Fruit fly (Drosophila melanogaster): ENCODE data around the gene Ctl2.
A peak's percentile ranks its signal among the peaks of the same experiment; 100 is the strongest.

The Ctl2 gene

DNA sequence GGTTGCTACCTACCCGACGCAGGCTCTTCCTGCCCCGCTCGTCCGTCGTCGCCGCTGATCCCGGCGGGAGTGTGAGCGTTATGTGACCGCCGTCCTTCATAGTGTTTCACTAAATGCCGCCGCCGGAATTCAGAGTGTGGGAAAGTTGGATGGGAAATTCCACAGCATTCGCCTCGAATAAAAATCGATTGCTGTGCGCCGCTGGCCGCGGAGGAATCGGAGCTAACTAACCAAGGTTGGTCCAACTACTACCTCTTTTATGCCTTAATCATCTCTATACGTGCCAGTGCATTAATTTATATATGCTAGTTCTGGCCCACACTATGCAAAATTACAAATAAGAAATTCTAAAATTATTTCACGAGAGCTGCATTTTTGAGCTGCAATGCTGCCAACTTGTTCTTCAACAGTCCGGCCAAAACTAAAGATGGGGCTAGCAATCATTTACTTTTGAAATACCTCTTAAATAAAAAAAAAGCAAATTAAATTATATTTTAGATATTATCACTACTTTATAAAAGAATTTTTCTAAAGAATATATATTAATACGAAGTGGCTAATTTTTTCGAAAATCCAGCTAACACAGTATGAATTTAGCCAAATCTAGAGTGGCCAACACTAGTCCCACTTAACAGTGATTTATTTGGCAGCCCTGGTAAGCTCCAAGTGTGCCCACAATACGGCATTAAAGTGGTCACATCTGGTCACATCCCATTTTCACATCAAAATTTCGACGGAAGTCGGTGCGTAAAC lies 10.6 kb upstream of the Ctl2 start, which contains the start of the genes alpha-Man-Ib and Pdhb (continued):
- TF ChIP-seq Ets96B (tag; optimal IDR thresholded peaks at IDR 0.05) = no peak
- no peak for TF ChIP-seq CG1621 (tag; optimal IDR thresholded peaks at IDR 0.05)
- TF ChIP-seq CG8632 (GFP tag; optimal IDR thresholded peaks at IDR 0.05) = peak; percentile 31
- TF ChIP-seq CG11762 (GFP tag; optimal IDR thresholded peaks at IDR 0.05; ENCODE audit: insufficient read depth) = peak; percentile 14
- peak; percentile 65 for TF ChIP-seq lz (GFP tag; optimal IDR thresholded peaks at IDR 0.05)
- no peak for TF ChIP-seq CG8319 (GFP tag; optimal IDR thresholded peaks at IDR 0.05)
- no peak for TF ChIP-seq CG9139 (GFP tag; optimal IDR thresholded peaks at IDR 0.05)
- no peak for TF ChIP-seq CG8119 (GFP tag; IDR thresholded peaks at IDR 0.05)
- TF ChIP-seq CG34406 (GFP tag; optimal IDR thresholded peaks at IDR 0.05) = no peak
- TF ChIP-seq CG11902 (GFP tag; optimal IDR thresholded peaks at IDR 0.05) = peak; percentile 59
- TF ChIP-seq CG3919 (GFP tag; optimal IDR thresholded peaks at IDR 0.05) = no peak
- peak; percentile 31 for TF ChIP-seq CG7368 (GFP tag; optimal IDR thresholded peaks at IDR 0.05)
- TF ChIP-seq CG16779 (tag; optimal IDR thresholded peaks at IDR 0.05) = no peak
- TF ChIP-seq Smox (GFP tag; optimal IDR thresholded peaks at IDR 0.05) = no peak
- no peak for TF ChIP-seq dsx (GFP tag; optimal IDR thresholded peaks at IDR 0.05; ENCODE audit: poor library complexity, severe bottlenecking)
- TF ChIP-seq Hr4 (GFP tag; optimal IDR thresholded peaks at IDR 0.05) = no peak
- TF ChIP-seq esn (GFP tag; optimal IDR thresholded peaks at IDR 0.05) = peak; percentile 66

DNA sequence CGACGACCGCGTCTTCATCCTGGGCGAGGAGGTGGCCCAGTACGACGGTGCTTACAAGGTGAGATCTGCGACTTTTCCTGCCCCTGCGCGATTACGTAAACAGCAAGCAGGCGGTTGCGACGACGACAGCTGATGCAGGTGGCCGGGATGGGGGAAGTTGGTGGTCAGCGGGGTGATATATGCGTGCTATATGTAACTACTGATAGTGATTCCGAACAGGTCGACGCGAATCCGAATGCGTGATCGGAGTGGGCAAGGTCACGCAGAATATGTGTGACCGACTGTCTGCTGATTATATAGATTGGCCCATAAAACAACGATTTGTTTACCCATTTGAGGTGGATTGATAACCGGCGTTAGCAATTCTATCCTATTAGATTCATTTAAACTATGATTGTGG lies 9.8 kb upstream of the Ctl2 start:
- TF ChIP-seq vri (GFP tag; optimal IDR thresholded peaks at IDR 0.05) (peak; percentile 51), net (GFP tag; optimal IDR thresholded peaks at IDR 0.05) (no peak)

DNA sequence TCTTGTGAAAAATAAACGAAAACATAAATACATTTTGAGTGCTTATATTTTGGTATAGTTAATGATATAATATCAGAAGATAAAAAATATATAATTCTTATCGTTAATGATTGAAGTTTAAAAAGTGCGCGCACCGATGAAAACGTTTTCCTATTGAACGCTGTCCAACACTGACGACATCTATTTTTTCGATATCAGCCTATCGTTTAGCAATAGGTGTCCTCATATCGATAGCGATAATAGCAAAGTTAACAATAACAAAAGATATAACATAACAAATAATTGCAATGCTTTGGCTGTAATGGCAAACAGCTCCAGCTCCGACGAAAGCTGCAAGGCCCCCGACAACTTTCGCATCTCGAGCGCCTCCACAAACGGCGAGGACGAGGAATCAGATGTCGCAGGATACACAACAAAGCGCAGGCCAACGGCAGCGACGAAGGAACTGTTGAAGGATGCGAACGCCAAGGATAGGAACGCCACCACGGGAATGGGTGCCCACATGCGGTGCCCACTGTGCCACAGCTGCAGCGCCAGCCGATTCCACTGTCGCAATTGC lies 6.9 kb upstream of the Ctl2 start, which contains the start of gene Atg14:
Gene Atg14, plus strand, starts transcription at position 225 of the 559 bp plus-strand sequence.
- TF ChIP-seq vri (GFP tag; optimal IDR thresholded peaks at IDR 0.05) (peak; percentile 25), net (GFP tag; optimal IDR thresholded peaks at IDR 0.05) (no peak), topi (GFP tag; optimal IDR thresholded peaks at IDR 0.05) (peak; percentile 17), Eip78C (GFP tag) (peak; percentile 44), esn (GFP tag; optimal IDR thresholded peaks at IDR 0.05) (peak; percentile 42), salr (GFP tag; optimal IDR thresholded peaks at IDR 0.05) (no peak), lz (GFP tag; optimal IDR thresholded peaks at IDR 0.05) (peak; percentile 17), Sox102F (GFP tag; optimal IDR thresholded peaks at IDR 0.05) (no peak), Sox14 (GFP tag; optimal IDR thresholded peaks at IDR 0.05) (peak; percentile 37), CG4318 (GFP tag; optimal IDR thresholded peaks at IDR 0.05) (no peak), dsx (GFP tag; optimal IDR thresholded peaks at IDR 0.05; ENCODE audit: poor library complexity, severe bottlenecking) (no peak)

DNA sequence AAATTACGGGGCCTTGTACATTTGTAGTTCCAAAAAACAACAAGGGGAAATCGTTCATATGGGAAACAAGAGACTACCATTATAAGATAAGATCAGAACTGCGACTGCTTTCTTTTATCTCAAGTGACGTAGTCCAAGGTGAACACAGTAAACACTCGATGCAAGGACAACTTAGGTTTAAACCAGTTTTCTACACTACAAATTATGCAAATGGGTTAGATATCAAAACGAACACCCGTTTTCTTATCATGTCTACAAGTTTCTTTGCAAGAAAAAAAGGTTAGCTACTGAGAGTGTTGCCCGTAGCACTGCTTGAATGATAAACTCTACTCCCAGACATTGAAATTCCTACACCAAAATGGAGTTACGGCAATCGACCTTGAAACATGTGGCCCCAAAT lies 958 bp downstream of the Ctl2 start:
- peak; percentile 82 for TF ChIP-seq vri (GFP tag; optimal IDR thresholded peaks at IDR 0.05)
- no peak for TF ChIP-seq Lpt (GFP tag; optimal IDR thresholded peaks at IDR 0.05)
- TF ChIP-seq cyc (GFP tag; optimal IDR thresholded peaks at IDR 0.05) = peak; percentile 89
- TF ChIP-seq Hr39 (GFP tag; optimal IDR thresholded peaks at IDR 0.05) = peak; percentile 93
- no peak for TF ChIP-seq spab (GFP tag; optimal IDR thresholded peaks at IDR 0.05)
- TF ChIP-seq Sox14 (GFP tag; optimal IDR thresholded peaks at IDR 0.05) = peak; percentile 86
- peak; percentile 82 for TF ChIP-seq CG8632 (GFP tag; optimal IDR thresholded peaks at IDR 0.05)
- peak; percentile 63 for TF ChIP-seq fd59A (GFP tag; optimal IDR thresholded peaks at IDR 0.05)
- TF ChIP-seq CG34406 (GFP tag; optimal IDR thresholded peaks at IDR 0.05) = peak; percentile 76
- peak; percentile 36 for TF ChIP-seq dac (GFP tag; optimal IDR thresholded peaks at IDR 0.05)
- peak; percentile 90 for TF ChIP-seq Eip78C (GFP tag)
- TF ChIP-seq CG11902 (GFP tag; optimal IDR thresholded peaks at IDR 0.05) = peak; percentile 81
- peak; percentile 93 for TF ChIP-seq CG31627 (GFP tag; optimal IDR thresholded peaks at IDR 0.05)
- TF ChIP-seq CG32006 (GFP tag; optimal IDR thresholded peaks at IDR 0.05) = no peak
- peak; percentile 13 for TF ChIP-seq Blimp-1 (GFP tag; optimal IDR thresholded peaks at IDR 0.05)
- peak; percentile 42 for TF ChIP-seq net (GFP tag; optimal IDR thresholded peaks at IDR 0.05)
- TF ChIP-seq CG6163 (GFP tag; IDR thresholded peaks at IDR 0.05) = peak; percentile 90
- TF ChIP-seq Hr38 (GFP tag; optimal IDR thresholded peaks at IDR 0.05) = no peak
- TF ChIP-seq CG6808 (GFP tag; optimal IDR thresholded peaks at IDR 0.05) = peak; percentile 58
- TF ChIP-seq CG11294 (GFP tag; IDR thresholded peaks at IDR 0.05) = peak; percentile 46; the same call in 1 of the 2 replicates
- TF ChIP-seq CG4318 (GFP tag; optimal IDR thresholded peaks at IDR 0.05) = no peak
- TF ChIP-seq lz (GFP tag; optimal IDR thresholded peaks at IDR 0.05) = peak; percentile 89
- TF ChIP-seq topi (GFP tag; optimal IDR thresholded peaks at IDR 0.05) = peak; percentile 88
- TF ChIP-seq Ets21C (GFP tag; optimal IDR thresholded peaks at IDR 0.05) = peak; percentile 88
- peak in 1 of 2 experiments; percentile 68 for TF ChIP-seq salr (GFP tag; optimal IDR thresholded peaks at IDR 0.05)
- peak; percentile 63 for TF ChIP-seq CG10669 (GFP tag; optimal IDR thresholded peaks at IDR 0.05)
- peak; percentile 89 for TF ChIP-seq esn (GFP tag; optimal IDR thresholded peaks at IDR 0.05)
- peak; percentile 90 for TF ChIP-seq CG6792 (GFP tag; optimal IDR thresholded peaks at IDR 0.05)

All from whole organism, prepupa.